Worm (Caenorhabditis elegans) whole organism, L4 larva: ENCODE results near the gene sri-24.

Experiments
- D1046.2 ChIP-seq: fragments of 200-800 bp; sonication (Bioruptor generic); IDR thresholded peaks from 2 replicates; pipeline ENCODE4 v1.3.6; 2022; ENCODE audit warnings: missing genetic modification characterization, missing compliant biosample characterization
- F26F4.8 ChIP-seq: fragments of 200-800 bp; sonication (Bioruptor generic); conservative IDR thresholded peaks from 2 replicates; pipeline ENCODE4 v1.3.6; 2022; ENCODE audit warnings: missing genetic modification characterization, missing compliant biosample characterization
- F44E2.7 ChIP-seq: fragments of 200-800 bp; sonication (Bioruptor generic); IDR thresholded peaks from 2 replicates; pipeline ENCODE4 v2.1.2; 2022; ENCODE audit warnings: missing genetic modification characterization, missing compliant biosample characterization
- F49E8.2 ChIP-seq: sonication (generic microtip); optimal IDR thresholded peaks from 2 replicates; lab custom pipeline; 2016; ENCODE audit warnings: missing compliant biosample characterization, mild to moderate bottlenecking, missing genetic modification characterization, borderline replicate concordance
- R02D3.7 ChIP-seq: fragments of 150-350 bp; sonication (generic microtip); optimal IDR thresholded peaks from 3 replicates; lab custom pipeline; 2014; ENCODE audit warnings: missing biosample characterization, missing genetic modification characterization
- T20F7.1 ChIP-seq: fragments of 200-800 bp; sonication (Bioruptor generic); optimal IDR thresholded peaks from 2 replicates; lab custom pipeline; 2018; ENCODE audit warnings: mild to moderate bottlenecking, missing genetic modification characterization, missing compliant biosample characterization
- T26A8.4 ChIP-seq: fragments of 200-800 bp; sonication (Bioruptor generic); IDR thresholded peaks from 2 replicates; pipeline ENCODE4 v1.3.6; 2022; ENCODE audit warnings: missing genetic modification characterization, missing compliant biosample characterization
- Y5F2A.4 ChIP-seq: fragments of 200-800 bp; sonication (Bioruptor generic); optimal IDR thresholded peaks from 2 replicates; lab custom pipeline; 2018; ENCODE audit warnings: mild to moderate bottlenecking, missing genetic modification characterization, missing compliant biosample characterization
- Y75B8A.6 ChIP-seq: fragments of 200-800 bp; sonication (Bioruptor generic); IDR thresholded peaks from 2 replicates; pipeline ENCODE4 v1.3.6; 2022; ENCODE audit warnings: missing genetic modification reagents, missing genetic modification characterization, missing compliant biosample characterization
- ZK546.5 ChIP-seq, 2 experiments: sonication (generic microtip); optimal IDR thresholded peaks; 2 replicates each; lab custom pipeline; 2017; ENCODE audit warnings: missing biosample characterization in 2 of 2, missing genetic modification characterization in 2 of 2
- aly-2 ChIP-seq: sonication (generic microtip); optimal IDR thresholded peaks from 2 replicates; lab custom pipeline; 2018; ENCODE audit warnings: missing biosample characterization, missing genetic modification characterization
- ceh-20 ChIP-seq: fragments of 200-800 bp; sonication (Bioruptor generic); IDR thresholded peaks from 2 replicates; pipeline ENCODE4 v1.3.6; 2022; ENCODE audit warnings: missing genetic modification reagents, missing genetic modification characterization, missing compliant biosample characterization
- ceh-32 ChIP-seq: sonication (generic microtip); optimal IDR thresholded peaks from 2 replicates; lab custom pipeline; 2016; ENCODE audit warnings: mild to moderate bottlenecking, missing genetic modification characterization, missing compliant biosample characterization; ENCODE audit not compliant: poor library complexity
- ceh-44 ChIP-seq: fragments of 200-800 bp; sonication (Bioruptor generic); IDR thresholded peaks from 2 replicates; pipeline ENCODE4 v1.3.6; 2022; ENCODE audit warnings: missing genetic modification reagents, missing genetic modification characterization, missing compliant biosample characterization
- ces-1 ChIP-seq: fragments of 150-350 bp; sonication (generic microtip); optimal IDR thresholded peaks from 4 replicates; lab custom pipeline; 2014; ENCODE audit warnings: missing biosample characterization, missing genetic modification reagents, missing genetic modification characterization
- ctbp-1 ChIP-seq: fragments of 200-800 bp; sonication (Bioruptor generic); IDR thresholded peaks from 2 replicates; pipeline ENCODE4 v1.3.6; 2022; ENCODE audit warnings: missing genetic modification reagents, missing genetic modification characterization, missing compliant biosample characterization
- daf-8 ChIP-seq: fragments of 200-800 bp; sonication (Bioruptor generic); IDR thresholded peaks from 2 replicates; pipeline ENCODE4 v1.3.6; 2022; ENCODE audit warnings: missing genetic modification characterization, missing compliant biosample characterization
- dve-1 ChIP-seq: sonication (generic microtip); optimal IDR thresholded peaks from 2 replicates; lab custom pipeline; 2017; ENCODE audit warnings: antibody characterized with exemption, mild to moderate bottlenecking, missing genetic modification characterization, missing compliant biosample characterization; ENCODE audit not compliant: insufficient read depth
- egl-43 ChIP-seq: fragments of 200-800 bp; sonication (Bioruptor generic); IDR thresholded peaks from 2 replicates; pipeline ENCODE4 v1.3.6; 2022; ENCODE audit warnings: missing genetic modification reagents, missing genetic modification characterization, missing compliant biosample characterization
- hif-1 ChIP-seq, 2 experiments: sonication (generic microtip); optimal IDR thresholded peaks; 2 replicates each; lab custom pipeline; 2016 to 2017; ENCODE audit warnings: missing compliant biosample characterization in 2 of 2, missing genetic modification characterization in 2 of 2, missing genetic modification reagents in 2 of 2, missing genotype in 2 of 2, mild to moderate bottlenecking in 1 of 2
- hlh-11 ChIP-seq: fragments of 200-800 bp; sonication (Bioruptor generic); optimal IDR thresholded peaks from 2 replicates; lab custom pipeline; 2018; ENCODE audit warnings: mild to moderate bottlenecking, missing genetic modification characterization, missing compliant biosample characterization
- hlh-30 ChIP-seq: sonication (generic microtip); optimal IDR thresholded peaks from 2 replicates; lab custom pipeline; 2017; ENCODE audit warnings: antibody characterized with exemption, mild to moderate bottlenecking, missing genetic modification characterization, missing compliant biosample characterization; ENCODE audit not compliant: insufficient read depth
- hmg-1.1 ChIP-seq: fragments of 200-800 bp; sonication (Bioruptor generic); IDR thresholded peaks from 2 replicates; pipeline ENCODE4 v1.3.6; 2022; ENCODE audit warnings: missing genetic modification reagents, missing genetic modification characterization, missing compliant biosample characterization
- lim-7 ChIP-seq: fragments of 200-800 bp; sonication (Bioruptor generic); IDR thresholded peaks from 2 replicates; pipeline ENCODE4 v1.3.6; 2022; ENCODE audit warnings: missing genetic modification characterization, missing compliant biosample characterization
- lin-1 ChIP-seq: fragments of 200-800 bp; sonication (Bioruptor generic); IDR thresholded peaks from 2 replicates; pipeline ENCODE4 v1.3.6; 2022; ENCODE audit warnings: missing genetic modification reagents, missing genetic modification characterization, missing compliant biosample characterization
- lin-13 ChIP-seq: fragments of 150-350 bp; optimal IDR thresholded peaks from 2 replicates; lab custom pipeline; 2014; ENCODE audit warnings: missing biosample characterization, missing genetic modification reagents, missing genetic modification characterization
- lir-3 ChIP-seq: sonication (generic microtip); optimal IDR thresholded peaks from 2 replicates; lab custom pipeline; 2016; ENCODE audit warnings: mild to moderate bottlenecking, missing genetic modification characterization, missing compliant biosample characterization
- madf-5 ChIP-seq, 2 experiments: fragments of 200-800 bp; sonication (Bioruptor generic); IDR thresholded peaks; 2 replicates each; pipeline ENCODE4 v1.3.6; 2022; ENCODE audit warnings: missing compliant biosample characterization in 2 of 2, missing genetic modification characterization in 2 of 2
- mdl-1 ChIP-seq, 2 experiments: fragments of 150-350 bp in 1 of 2; sonication (generic microtip) in 1 of 2; optimal IDR thresholded peaks; 2 replicates each; lab custom pipeline; 2014 to 2017; ENCODE audit warnings: missing biosample characterization in 2 of 2, missing genetic modification characterization in 2 of 2
- mes-2 ChIP-seq: sonication (generic microtip); optimal IDR thresholded peaks from 2 replicates; lab custom pipeline; 2016; ENCODE audit warnings: missing genotype, mild to moderate bottlenecking, missing genetic modification characterization, missing compliant biosample characterization; ENCODE audit not compliant: poor library complexity, severe bottlenecking
- mxl-3 ChIP-seq: fragments of 200-800 bp; sonication (Bioruptor generic); optimal IDR thresholded peaks from 2 replicates; lab custom pipeline; 2018; ENCODE audit warnings: mild to moderate bottlenecking, missing genetic modification characterization, missing compliant biosample characterization
- nhr-10 ChIP-seq: fragments of 150-350 bp; optimal IDR thresholded peaks from 2 replicates; lab custom pipeline; 2014; ENCODE audit warnings: missing biosample characterization, missing genetic modification characterization
- nhr-111 ChIP-seq: fragments of 200-800 bp; sonication (Bioruptor generic); optimal IDR thresholded peaks from 2 replicates; lab custom pipeline; 2018; ENCODE audit warnings: mild to moderate bottlenecking, missing genetic modification characterization, missing compliant biosample characterization
- nhr-25 ChIP-seq: sonication (generic microtip); optimal IDR thresholded peaks from 2 replicates; lab custom pipeline; 2017; ENCODE audit warnings: missing genetic modification characterization, mild to moderate bottlenecking, missing compliant biosample characterization, antibody characterized with exemption, moderate library complexity, borderline replicate concordance; ENCODE audit not compliant: insufficient read depth
- nhr-28 ChIP-seq: fragments of 150-350 bp; optimal IDR thresholded peaks from 2 replicates; lab custom pipeline; 2014; ENCODE audit warnings: missing biosample characterization, missing genetic modification characterization
- nhr-42 ChIP-seq: fragments of 200-800 bp; sonication (Bioruptor generic); IDR thresholded peaks from 2 replicates; pipeline ENCODE4 v1.3.6; 2022; ENCODE audit warnings: missing genetic modification characterization, missing compliant biosample characterization
- nhr-6 ChIP-seq: fragments of 150-350 bp; optimal IDR thresholded peaks from 2 replicates; lab custom pipeline; 2014; ENCODE audit warnings: missing biosample characterization, missing genetic modification characterization
- pha-4 ChIP-seq, 2 experiments: fragments of 150-350 bp in 1 of 2; fragments of 200-800 bp in 1 of 2; sonication (Bioruptor generic) in 1 of 2; IDR thresholded peaks in 1 of 2; optimal IDR thresholded peaks in 1 of 2; 2 replicates each; pipeline versions ENCODE4 v1.3.6 to Lab custom; 2014 to 2022; ENCODE audit warnings: missing genetic modification characterization in 2 of 2, missing genetic modification reagents in 2 of 2, missing biosample characterization in 1 of 2, missing compliant biosample characterization in 1 of 2
- skn-1 ChIP-seq: fragments of 150-350 bp; optimal IDR thresholded peaks from 2 replicates; lab custom pipeline; 2014; ENCODE audit warnings: missing biosample characterization, missing genetic modification characterization
- snpc-1.2 ChIP-seq: fragments of 200-800 bp; sonication (Bioruptor generic); IDR thresholded peaks from 2 replicates; pipeline ENCODE4 v1.3.6; 2022; ENCODE audit warnings: missing genetic modification reagents, missing genetic modification characterization, missing compliant biosample characterization
- spr-1 ChIP-seq: sonication (generic microtip); optimal IDR thresholded peaks from 2 replicates; lab custom pipeline; 2016; ENCODE audit warnings: mild to moderate bottlenecking, missing genetic modification characterization, missing compliant biosample characterization
- tag-97 ChIP-seq: fragments of 200-800 bp; sonication (Bioruptor generic); IDR thresholded peaks from 2 replicates; pipeline ENCODE4 v1.3.6; 2022; ENCODE audit warnings: missing genetic modification characterization, missing compliant biosample characterization
- unc-130 ChIP-seq: sonication (generic microtip); optimal IDR thresholded peaks from 2 replicates; lab custom pipeline; 2016; ENCODE audit warnings: missing genetic modification reagents, missing genetic modification characterization, missing compliant biosample characterization
- unc-39 ChIP-seq: sonication (generic microtip); optimal IDR thresholded peaks from 2 replicates; lab custom pipeline; 2017; ENCODE audit warnings: missing biosample characterization, missing genetic modification characterization
- unc-62 ChIP-seq, 3 experiments: fragments of 150-350 bp in 1 of 3; sonication (generic microtip); optimal IDR thresholded peaks in 2 of 3; peaks in 1 of 3; 1 replicate in 1 of 3; 2 replicates in 2 of 3; lab custom pipeline; 2014 to 2017; ENCODE audit warnings: missing biosample characterization in 3 of 3, missing genetic modification characterization in 3 of 3, missing genetic modification reagents in 3 of 3, missing genotype in 1 of 3
- zag-1 ChIP-seq: fragments of 150-350 bp; optimal IDR thresholded peaks from 2 replicates; lab custom pipeline; 2014; ENCODE audit warnings: missing biosample characterization, missing genetic modification characterization
- zfp-3 ChIP-seq: fragments of 200-800 bp; sonication (Bioruptor generic); conservative IDR thresholded peaks from 2 replicates; pipeline ENCODE4 v1.3.6; 2022; ENCODE audit warnings: missing genetic modification reagents, missing genetic modification characterization, missing compliant biosample characterization
- zip-11 ChIP-seq: fragments of 200-800 bp; sonication (Bioruptor generic); IDR thresholded peaks from 2 replicates; pipeline ENCODE4 v1.3.6; 2022; ENCODE audit warnings: missing genetic modification characterization, missing compliant biosample characterization

The sri-24 gene

ce11 chrV:15186259-15186927 is 25.6 kb upstream of the sri-24 start, which contains the start of gene Y75B12B.3 (continued):
- no peak for TF ChIP-seq F44E2.7 (GFP tag; lab: Robert Waterston, UW)
- TF ChIP-seq zip-11 (GFP tag; lab: Robert Waterston, UW) = no peak
- peak; percentile 43 for TF ChIP-seq aly-2 (tag; lab: Kevin White, UChicago)
- TF ChIP-seq T20F7.1 (GFP tag; lab: Kevin White, UChicago) = no peak
- peak; percentile 70; the same call in 1 of the 2 replicates for TF ChIP-seq snpc-1.2
- no peak for TF ChIP-seq Y75B8A.6 (GFP tag; lab: Robert Waterston, UW)
- no peak for TF ChIP-seq daf-8 (GFP tag; lab: Robert Waterston, UW)
- no peak for TF ChIP-seq hlh-30 (tag; lab: Kevin White, UChicago)
- TF ChIP-seq nhr-28 = no peak
- peak; percentile 1 for TF ChIP-seq lin-13
- no peak for TF ChIP-seq skn-1 (tag; lab: Kevin White, UChicago)
- TF ChIP-seq hmg-1.1 (GFP tag; lab: Robert Waterston, UW) = no peak
- no peak for TF ChIP-seq T26A8.4
- no peak for TF ChIP-seq unc-62 (GFP tag; optimal IDR thresholded peaks at IDR 0.05 in 1 of 2; lab: Kevin White, UChicago)
- no peak for TF ChIP-seq unc-62 (tag; optimal IDR thresholded peaks at IDR 0.05; lab: Kevin White, UChicago)
- TF ChIP-seq pha-4 (GFP tag; IDR thresholded peaks at IDR 0.05; lab: Robert Waterston, UW) = no peak; the same call in 1 of the 2 replicates
- TF ChIP-seq pha-4 (tag; optimal IDR thresholded peaks at IDR 0.05; lab: Kevin White, UChicago) = no peak
- TF ChIP-seq nhr-111 = no peak
- TF ChIP-seq R02D3.7 = no peak
- no peak for TF ChIP-seq unc-39 (tag; lab: Kevin White, UChicago)
- TF ChIP-seq tag-97 (GFP tag; lab: Robert Waterston, UW) = no peak
- TF ChIP-seq mes-2 (tag; lab: Kevin White, UChicago) = no peak
- no peak for TF ChIP-seq spr-1 (tag; lab: Kevin White, UChicago)
- TF ChIP-seq hlh-11 = no peak
- TF ChIP-seq ceh-44 (GFP tag; lab: Robert Waterston, UW) = no peak
- no peak for TF ChIP-seq F26F4.8
- TF ChIP-seq dve-1 (tag; lab: Kevin White, UChicago) = no peak
- 0 out of 2 replicates have a peak, but pooled peaks have one; percentile 48 for TF ChIP-seq lim-7 (GFP tag; lab: Robert Waterston, UW)
- no peak for TF ChIP-seq ctbp-1
- TF ChIP-seq mxl-3 = no peak
- TF ChIP-seq nhr-6 = no peak
- no peak for TF ChIP-seq nhr-42
- TF ChIP-seq ZK546.5 (tag; optimal IDR thresholded peaks at IDR 0.05; lab: Kevin White, UChicago) = no peak
- no peak for TF ChIP-seq mdl-1 (tag; optimal IDR thresholded peaks at IDR 0.05; lab: Kevin White, UChicago)
- TF ChIP-seq nhr-25 (tag; lab: Kevin White, UChicago) = no peak
- no peak for TF ChIP-seq lir-3 (tag; lab: Kevin White, UChicago)
- TF ChIP-seq ceh-32 (tag; lab: Kevin White, UChicago) = no peak
- peak; percentile 26 for TF ChIP-seq unc-130
- 0 out of 4 replicates have a peak, but pooled peaks of 1 of the 2 experiments have one; percentile 42 for TF ChIP-seq madf-5 (GFP tag; IDR thresholded peaks at IDR 0.05; lab: Robert Waterston, UW)
- no peak for TF ChIP-seq zag-1 (tag; lab: Kevin White, UChicago)
- no peak for TF ChIP-seq ceh-20 (GFP tag; lab: Robert Waterston, UW)
- no peak for TF ChIP-seq zfp-3
- TF ChIP-seq nhr-10 (tag; lab: Kevin White, UChicago) = no peak
- TF ChIP-seq ces-1 (GFP tag; lab: Kevin White, UChicago) = no peak
- no peak for TF ChIP-seq hif-1 (tag; optimal IDR thresholded peaks at IDR 0.05; lab: Kevin White, UChicago)
- no peak for TF ChIP-seq lin-1 (GFP tag; lab: Robert Waterston, UW)
- no peak for TF ChIP-seq Y5F2A.4 (GFP tag; lab: Kevin White, UChicago)
- no peak for TF ChIP-seq D1046.2
- peak; percentile 62 for TF ChIP-seq F49E8.2
- peak; percentile 68 for TF ChIP-seq egl-43 (GFP tag; lab: Robert Waterston, UW)
